Fruit fly (Drosophila melanogaster): Measurements from ENCODE around the gene CG10663.
A peak's percentile ranks its signal among the peaks of the same experiment; 100 is the strongest.

DNA sequence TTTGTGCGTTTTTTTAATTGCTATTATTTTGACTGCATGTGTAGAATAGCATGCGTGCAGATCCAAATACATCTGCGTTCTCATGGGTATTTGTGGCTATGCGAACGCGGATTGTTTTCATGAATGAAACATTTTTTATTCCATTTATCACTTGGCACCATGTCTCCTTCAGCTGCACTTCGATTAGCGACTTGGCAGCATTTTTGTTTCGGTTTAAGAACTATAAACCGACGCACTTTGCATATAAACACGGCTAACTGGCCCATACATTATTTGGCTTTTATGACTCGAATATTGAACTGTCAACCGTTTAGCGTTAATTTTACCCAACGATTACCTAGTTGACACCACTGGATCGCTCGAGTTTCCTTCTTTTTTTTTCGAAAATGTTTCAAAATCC lies 371 bp downstream of the CG10663 start:
- TF ChIP-seq svp (GFP tag) = no peak
- no peak for TF ChIP-seq Sox102F (GFP tag; optimal IDR thresholded peaks at IDR 0.05)
- no peak for TF ChIP-seq Smox (GFP tag; optimal IDR thresholded peaks at IDR 0.05)
- peak; percentile 24 for TF ChIP-seq Eip78C (GFP tag)
- no peak for TF ChIP-seq salr (GFP tag; optimal IDR thresholded peaks at IDR 0.05)
- no peak for TF ChIP-seq Hr39 (GFP tag; optimal IDR thresholded peaks at IDR 0.05)
- no peak for TF ChIP-seq fd85E (GFP tag; optimal IDR thresholded peaks at IDR 0.05)
- no peak for TF ChIP-seq Eip75B (GFP tag; optimal IDR thresholded peaks at IDR 0.05)
- TF ChIP-seq CG11762 (GFP tag; optimal IDR thresholded peaks at IDR 0.05; ENCODE audit: insufficient read depth) = no peak
- no peak for TF ChIP-seq CG11294 (GFP tag; IDR thresholded peaks at IDR 0.05)
- no peak for TF ChIP-seq CG8632 (GFP tag; optimal IDR thresholded peaks at IDR 0.05)
- no peak for TF ChIP-seq CG8119 (GFP tag; IDR thresholded peaks at IDR 0.05)
- TF ChIP-seq CG10669 (GFP tag; optimal IDR thresholded peaks at IDR 0.05) = no peak
